Worm (Caenorhabditis elegans) whole organism, L4 larva: Measurements from ENCODE around the gene F31E9.6.

Experiments
- aly-2 ChIP-seq: sonication (generic microtip); optimal IDR thresholded peaks from 2 replicates; lab custom pipeline; 2018; ENCODE audit warnings: missing biosample characterization, missing genetic modification characterization
- ama-1 ChIP-seq: fragments of 150-350 bp; optimal IDR thresholded peaks from 2 replicates; lab custom pipeline; 2014; ENCODE audit warnings: inconsistent platforms, mixed read lengths
- attf-4 ChIP-seq: sonication (generic microtip); optimal IDR thresholded peaks from 3 replicates; lab custom pipeline; 2017; ENCODE audit warnings: missing biosample characterization, missing genetic modification characterization
- ceh-20 ChIP-seq: fragments of 200-800 bp; sonication (Bioruptor generic); IDR thresholded peaks from 2 replicates; pipeline ENCODE4 v1.3.6; 2022; ENCODE audit warnings: missing genetic modification reagents, missing genetic modification characterization, missing compliant biosample characterization
- dpl-1 ChIP-seq: fragments of 150-350 bp; optimal IDR thresholded peaks from 2 replicates; lab custom pipeline; 2014; ENCODE audit warnings: missing biosample characterization, missing genetic modification reagents, missing genetic modification characterization
- fkh-10 ChIP-seq: fragments of 150-350 bp; optimal IDR thresholded peaks from 2 replicates; lab custom pipeline; 2014; ENCODE audit warnings: missing biosample characterization, missing genetic modification reagents, missing genetic modification characterization
- hif-1 ChIP-seq, 2 experiments: sonication (generic microtip); optimal IDR thresholded peaks; 2 replicates each; lab custom pipeline; 2016 to 2017; ENCODE audit warnings: missing compliant biosample characterization in 2 of 2, missing genetic modification characterization in 2 of 2, missing genetic modification reagents in 2 of 2, missing genotype in 2 of 2, mild to moderate bottlenecking in 1 of 2
- nhr-25 ChIP-seq: sonication (generic microtip); optimal IDR thresholded peaks from 2 replicates; lab custom pipeline; 2017; ENCODE audit warnings: missing genetic modification characterization, mild to moderate bottlenecking, missing compliant biosample characterization, antibody characterized with exemption, moderate library complexity, borderline replicate concordance; ENCODE audit not compliant: insufficient read depth
- nhr-76 ChIP-seq: fragments of 150-350 bp; optimal IDR thresholded peaks from 2 replicates; lab custom pipeline; 2014; ENCODE audit warnings: missing biosample characterization, missing genetic modification characterization
- set-16 ChIP-seq: fragments of 200-800 bp; sonication (Bioruptor generic); IDR thresholded peaks from 2 replicates; pipeline ENCODE4 v1.3.6; 2022; ENCODE audit warnings: missing genetic modification reagents, missing genetic modification characterization, missing compliant biosample characterization
- unc-62 ChIP-seq, 3 experiments: fragments of 150-350 bp in 1 of 3; sonication (generic microtip); optimal IDR thresholded peaks in 2 of 3; peaks in 1 of 3; 1 replicate in 1 of 3; 2 replicates in 2 of 3; lab custom pipeline; 2014 to 2017; ENCODE audit warnings: missing biosample characterization in 3 of 3, missing genetic modification characterization in 3 of 3, missing genetic modification reagents in 3 of 3, missing genotype in 1 of 3

ce11 chrV:17272112-17272511 is 42.8 kb downstream of the F31E9.6 start:
- TF ChIP-seq fkh-10 (GFP tag; lab: Kevin White, UChicago), result no peak
- TF ChIP-seq nhr-25 (tag; lab: Kevin White, UChicago), result no peak
- TF ChIP-seq hif-1 (tag; optimal IDR thresholded peaks at IDR 0.05; lab: Kevin White, UChicago), result no peak
- no peak for TF ChIP-seq dpl-1 (GFP tag; lab: Kevin White, UChicago)
- TF ChIP-seq ama-1 (lab: Kevin White, UChicago), result no peak
- no peak for TF ChIP-seq aly-2 (tag; lab: Kevin White, UChicago)
- TF ChIP-seq nhr-76 (tag; lab: Kevin White, UChicago), result no peak
- TF ChIP-seq unc-62 (GFP tag; optimal IDR thresholded peaks at IDR 0.05 in 1 of 2; lab: Kevin White, UChicago), result peak in 1 of 2 experiments; percentile 91
- no peak for TF ChIP-seq unc-62 (tag; optimal IDR thresholded peaks at IDR 0.05; lab: Kevin White, UChicago)
- TF ChIP-seq attf-4, result no peak
- TF ChIP-seq set-16 (GFP tag; lab: Robert Waterston, UW), result no peak
- TF ChIP-seq ceh-20, result no peak
